Worm (Caenorhabditis elegans): ENCODE measurements around the gene dmd-10.

The dmd-10 gene

DNA sequence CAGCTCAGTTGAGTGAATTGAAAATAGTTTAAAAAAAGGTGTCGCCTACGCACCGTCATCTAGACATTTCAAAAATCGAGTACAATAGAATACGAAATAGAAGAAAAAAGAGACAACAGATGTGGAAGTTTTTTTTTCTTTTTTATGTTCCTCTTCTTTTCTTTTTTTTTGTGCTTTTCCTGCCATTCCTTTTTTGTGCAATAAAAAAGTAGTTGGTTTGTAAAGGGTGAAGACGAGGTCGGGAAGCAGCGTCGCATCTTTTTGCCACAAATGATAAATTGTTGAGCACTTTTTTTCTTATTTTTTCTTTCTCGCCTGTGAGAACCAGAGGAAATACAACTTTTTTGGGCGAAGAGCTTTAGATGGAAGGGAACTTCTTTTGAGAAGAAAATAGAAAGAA is 29.9 kb downstream of the dmd-10 start:
- TF ChIP-seq hlh-1 (tag; optimal IDR thresholded peaks at IDR 0.05): no peak
- TF ChIP-seq blmp-1 (tag; optimal IDR thresholded peaks at IDR 0.05): no peak
- TF ChIP-seq nhr-76 (tag; optimal IDR thresholded peaks at IDR 0.05): no peak
- no peak for TF ChIP-seq lin-32 (GFP tag; optimal IDR thresholded peaks at IDR 0.05)
- no peak for TF ChIP-seq lsy-2 (tag; optimal IDR thresholded peaks at IDR 0.05)
- TF ChIP-seq mep-1 (tag; optimal IDR thresholded peaks at IDR 0.05): no peak
- TF ChIP-seq zip-8 (tag; optimal IDR thresholded peaks at IDR 0.05): no peak
- no peak for TF ChIP-seq pha-4 (tag; optimal IDR thresholded peaks at IDR 0.05)
- no peak for TF ChIP-seq elt-3 (tag; optimal IDR thresholded peaks at IDR 0.05)

DNA sequence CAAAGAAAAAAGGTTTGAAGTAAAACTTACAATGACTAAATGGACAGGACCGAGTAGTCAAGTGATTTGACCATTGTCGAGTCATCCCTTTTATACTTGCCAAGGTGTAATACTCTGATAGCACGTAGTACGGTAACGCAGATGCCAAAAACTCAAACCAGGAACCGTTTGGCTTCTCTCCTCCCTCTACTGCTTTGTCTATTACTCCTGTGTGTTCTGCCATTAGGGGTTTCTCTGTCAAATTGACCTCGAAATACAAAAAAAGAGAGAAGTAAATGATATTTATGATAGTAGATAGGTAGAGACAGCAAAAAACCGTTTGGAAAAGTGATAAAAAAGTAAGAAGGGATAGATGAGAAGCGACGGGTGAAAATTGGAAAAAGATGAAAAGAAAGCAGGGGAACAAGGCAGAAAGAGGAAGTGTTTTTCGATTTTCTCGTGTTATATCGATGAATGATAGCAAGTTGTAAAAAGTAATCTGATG is 34.2 kb downstream of the dmd-10 start, which contains the start of the genes col-159 and col-160:
TSS of gene col-159 (minus strand) at position 51 of the 484 bp plus-strand sequence.
TSS of gene col-160 (minus strand) at position 63 of the 484 bp plus-strand sequence.
- TF ChIP-seq ceh-39 (tag; optimal IDR thresholded peaks at IDR 0.05) (no peak), pha-4 (tag; optimal IDR thresholded peaks at IDR 0.05) (no peak), snpc-4 (tag; optimal IDR thresholded peaks at IDR 0.05) (no peak)

DNA sequence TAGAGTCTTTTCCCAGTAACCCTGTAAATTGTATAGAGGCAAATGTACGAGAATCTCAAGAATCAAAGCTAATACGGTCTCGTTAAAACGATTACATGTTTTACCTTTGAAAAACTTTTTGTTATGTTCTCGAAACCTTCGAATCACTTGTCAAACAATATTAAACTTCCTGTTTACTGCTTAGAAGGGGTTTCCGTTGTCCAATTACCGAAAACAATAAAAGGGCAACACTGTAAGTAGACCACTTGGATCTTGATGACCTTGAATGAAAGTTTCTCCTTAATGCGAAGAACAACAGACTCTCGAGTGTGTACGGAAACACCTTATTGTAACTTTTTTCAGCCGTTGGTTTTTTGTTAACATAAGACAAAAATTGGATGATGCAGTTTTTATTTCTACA is 35.8 kb downstream of the dmd-10 start:
- TF ChIP-seq tbx-8 (GFP tag; optimal IDR thresholded peaks at IDR 0.05) (no peak), ceh-39 (tag; optimal IDR thresholded peaks at IDR 0.05) (no peak), lsy-2 (tag; optimal IDR thresholded peaks at IDR 0.05) (no peak), pha-4 (tag; optimal IDR thresholded peaks at IDR 0.05) (no peak), snpc-4 (tag; optimal IDR thresholded peaks at IDR 0.05) (no peak), ceh-43 (GFP tag; optimal IDR thresholded peaks at IDR 0.05) (no peak), lin-32 (GFP tag; optimal IDR thresholded peaks at IDR 0.05) (no peak), unc-120 (tag; optimal IDR thresholded peaks at IDR 0.05; ENCODE audit: poor library complexity, severe bottlenecking) (no peak), unc-62 (GFP tag; optimal IDR thresholded peaks at IDR 0.05) (no peak), hlh-1 (tag; optimal IDR thresholded peaks at IDR 0.05) (no peak), nhr-2 (tag; optimal IDR thresholded peaks at IDR 0.05) (no peak)

DNA sequence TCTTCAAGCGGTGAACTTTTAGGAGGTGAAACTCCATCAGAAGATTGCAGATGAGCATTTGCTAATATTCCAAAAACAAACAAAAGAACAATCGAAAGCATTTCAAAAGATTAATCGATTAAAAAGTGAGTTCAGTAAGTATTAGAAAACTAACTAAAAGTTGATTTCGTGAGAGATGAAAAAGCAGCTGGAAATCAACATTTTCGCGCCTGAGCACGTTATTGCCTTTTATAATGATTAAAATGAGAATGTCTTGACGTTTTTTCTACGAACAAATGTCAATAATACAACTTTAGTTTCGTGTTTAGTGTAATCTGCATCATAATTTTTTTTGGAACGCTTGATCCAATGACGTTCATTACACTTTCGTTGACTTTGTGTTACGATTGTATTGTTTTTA is 38.6 kb downstream of the dmd-10 start, which contains the start of gene F57B1.9:
TSS of gene F57B1.9 (minus strand) at position 101 of the 400 bp plus-strand sequence.
- TF ChIP-seq lin-32 (GFP tag; optimal IDR thresholded peaks at IDR 0.05) (no peak), mab-5 (tag; optimal IDR thresholded peaks at IDR 0.05) (no peak), nhr-2 (tag; optimal IDR thresholded peaks at IDR 0.05) (no peak)

DNA sequence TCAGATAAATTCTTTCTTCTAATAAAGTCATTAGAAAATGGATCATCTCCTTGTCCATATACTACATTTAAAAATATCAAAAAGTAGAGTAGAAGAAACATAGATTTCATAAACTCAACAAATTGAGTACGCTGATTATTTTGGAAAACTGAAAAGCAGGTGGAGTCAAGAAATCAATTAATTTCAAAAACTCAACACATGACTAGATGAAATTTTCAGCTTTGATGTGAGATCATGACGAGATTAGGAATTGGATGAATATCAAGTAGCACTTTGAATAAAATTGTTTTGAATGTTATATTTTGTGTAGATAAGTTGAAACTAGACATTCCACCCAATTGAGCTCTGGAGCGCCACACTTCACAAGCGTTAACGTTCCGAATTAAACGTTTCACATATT is 40.9 kb downstream of the dmd-10 start, which contains the start of gene F57B1.1:
TSS of gene F57B1.1 (minus strand) at position 101 of the 400 bp plus-strand sequence.
- TF ChIP-seq blmp-1 (tag; optimal IDR thresholded peaks at IDR 0.05): no peak
- no peak for TF ChIP-seq tbx-8 (GFP tag; optimal IDR thresholded peaks at IDR 0.05)
- TF ChIP-seq pha-4 (tag; optimal IDR thresholded peaks at IDR 0.05): no peak
- TF ChIP-seq mep-1 (tag; optimal IDR thresholded peaks at IDR 0.05): no peak
- TF ChIP-seq unc-120 (tag; optimal IDR thresholded peaks at IDR 0.05; ENCODE audit: poor library complexity, severe bottlenecking): no peak

DNA sequence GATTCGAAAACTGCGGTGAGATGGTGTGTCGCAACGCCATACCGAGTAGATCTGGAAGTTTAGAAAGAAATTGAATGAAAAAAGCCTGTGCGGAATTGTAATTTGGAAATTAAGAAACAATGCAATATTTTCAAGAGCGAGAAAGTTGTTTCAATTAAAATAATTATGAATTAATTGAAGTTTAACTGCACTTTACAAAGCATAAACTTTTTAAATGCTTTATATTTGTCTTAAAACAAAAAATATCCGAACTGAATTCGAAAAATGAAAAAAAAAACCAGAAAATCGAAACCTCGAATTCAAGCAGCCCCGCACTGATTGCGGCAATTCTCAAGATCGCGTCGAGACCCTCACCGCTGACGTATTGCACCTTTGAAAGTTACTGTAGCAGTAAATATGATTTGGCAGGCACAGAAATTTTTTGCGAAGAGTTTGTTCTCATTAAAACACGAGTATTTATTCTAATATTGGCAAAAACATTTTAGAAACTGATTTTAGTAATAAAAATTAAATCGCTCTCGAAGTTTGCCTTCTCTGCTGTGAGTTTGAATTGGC is 42.8 kb downstream of the dmd-10 start, which contains the start of gene sun-1:
TSS of gene sun-1 (minus strand) at position 51 of the 555 bp plus-strand sequence.
- no peak for TF ChIP-seq nhr-28 (tag; optimal IDR thresholded peaks at IDR 0.05)

DNA sequence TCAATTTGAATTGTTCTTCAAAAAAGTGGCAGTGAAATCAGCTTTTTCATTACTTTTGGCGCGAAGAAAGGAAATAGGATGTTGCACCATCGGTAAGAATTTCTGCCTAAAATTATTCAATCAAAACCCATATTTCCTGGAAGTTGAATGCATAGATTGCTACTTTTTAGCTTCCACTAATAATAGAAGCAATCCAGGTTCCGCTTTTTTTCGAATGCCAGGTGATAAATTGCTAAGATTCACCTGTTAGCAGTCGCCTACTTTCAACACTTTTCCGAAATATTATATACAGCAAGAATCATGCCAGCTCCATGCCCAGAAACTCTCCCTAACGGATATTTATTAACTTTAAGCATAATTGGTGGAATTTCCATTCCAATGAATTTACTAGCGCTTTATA is 51.0 kb downstream of the dmd-10 start, which contains the start of gene sri-6:
TSS of gene sri-6 (plus strand) at position 301 of the 400 bp plus-strand sequence.
- no peak for TF ChIP-seq unc-120 (tag; optimal IDR thresholded peaks at IDR 0.05; ENCODE audit: poor library complexity, severe bottlenecking)
- TF ChIP-seq bed-3 (GFP tag; optimal IDR thresholded peaks at IDR 0.05): no peak
- no peak for TF ChIP-seq M03D4.4 (tag; optimal IDR thresholded peaks at IDR 0.05)
- no peak for TF ChIP-seq ham-2 (GFP tag; optimal IDR thresholded peaks at IDR 0.05)
- no peak for TF ChIP-seq nhr-28 (tag; optimal IDR thresholded peaks at IDR 0.05)
- no peak for TF ChIP-seq elt-3 (tag; optimal IDR thresholded peaks at IDR 0.05)
- no peak for TF ChIP-seq blmp-1 (tag; optimal IDR thresholded peaks at IDR 0.05)
- TF ChIP-seq ceh-39 (tag; optimal IDR thresholded peaks at IDR 0.05): no peak

DNA sequence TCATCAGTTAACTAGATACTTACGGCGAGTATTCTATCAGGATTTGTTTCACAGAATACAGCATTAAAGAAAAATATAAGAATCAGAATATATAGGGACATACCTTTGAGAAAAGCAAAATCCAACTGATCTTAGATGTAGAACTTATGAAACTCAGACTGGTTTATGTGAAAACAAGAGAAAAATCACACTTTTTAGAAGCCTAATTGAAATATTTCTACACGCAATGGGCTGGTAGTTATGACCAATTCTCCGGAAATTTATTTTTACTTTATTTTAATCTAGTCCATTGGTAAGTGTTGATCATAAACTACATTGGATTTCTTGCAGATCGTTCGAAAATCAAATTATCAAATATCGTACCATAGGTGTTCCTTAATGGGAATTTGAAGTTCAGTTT is 52.3 kb downstream of the dmd-10 start, which contains the start of gene T09E8.4:
TSS of gene T09E8.4 (minus strand) at position 101 of the 400 bp plus-strand sequence.
- TF ChIP-seq snpc-4 (tag; optimal IDR thresholded peaks at IDR 0.05) (no peak), sem-2 (GFP tag; optimal IDR thresholded peaks at IDR 0.05) (no peak), unc-62 (GFP tag; optimal IDR thresholded peaks at IDR 0.05) (no peak), ham-2 (GFP tag; optimal IDR thresholded peaks at IDR 0.05) (no peak), tbx-8 (GFP tag; optimal IDR thresholded peaks at IDR 0.05) (no peak)

Measured in whole organism, mixed stage, embryonic.